Fruit fly (Drosophila melanogaster) whole organism, embryonic: Measurements from ENCODE around the gene CG17855.

Source experiments
- CG1024 ChIP-seq: fragments of 200-800 bp; sonication (Bioruptor generic); IDR thresholded peaks from 2 replicates; pipeline ENCODE4 v1.3.6; 2022; ENCODE audit warnings: missing biosample characterization, missing genetic modification characterization
- CG10274 ChIP-seq: fragments of 200-800 bp; sonication (Bioruptor generic); optimal IDR thresholded peaks from 3 replicates; lab custom pipeline; 2017; ENCODE audit warnings: missing biosample characterization, mild to moderate bottlenecking, missing genetic modification characterization
- CG11560 ChIP-seq: fragments of 200-800 bp; sonication (Bioruptor generic); IDR thresholded peaks from 3 replicates; pipeline ENCODE4 v1.3.6; 2022; ENCODE audit warnings: missing biosample characterization, missing genetic modification characterization
- CG12391 ChIP-seq: fragments of 200-800 bp; sonication (Bioruptor generic); optimal IDR thresholded peaks from 3 replicates; lab custom pipeline; 2018; ENCODE audit warnings: missing biosample characterization, mild to moderate bottlenecking, missing genetic modification characterization, moderate library complexity
- CG12769 ChIP-seq: fragments of 200-800 bp; sonication (Bioruptor generic); optimal IDR thresholded peaks from 2 replicates; lab custom pipeline; 2019; ENCODE audit warnings: missing biosample characterization, mild to moderate bottlenecking, missing genetic modification characterization, moderate library complexity
- CG15073 ChIP-seq: fragments of 200-800 bp; sonication (Bioruptor generic); optimal IDR thresholded peaks from 2 replicates; lab custom pipeline; 2016; ENCODE audit warnings: missing biosample characterization, missing genetic modification characterization
- CG15269 ChIP-seq: fragments of 200-800 bp; sonication (Bioruptor generic); optimal IDR thresholded peaks from 2 replicates; lab custom pipeline; 2018; ENCODE audit warnings: missing biosample characterization, mild to moderate bottlenecking, missing genetic modification characterization, moderate library complexity
- CG15696 ChIP-seq: fragments of 200-800 bp; sonication (Bioruptor generic); optimal IDR thresholded peaks from 2 replicates; lab custom pipeline; 2019; ENCODE audit warnings: missing biosample characterization, mild to moderate bottlenecking, missing genetic modification characterization, moderate library complexity
- CG17361 ChIP-seq: fragments of 200-800 bp; sonication (Bioruptor generic); IDR thresholded peaks from 3 replicates; pipeline ENCODE4 v1.3.6; 2022; ENCODE audit warnings: missing biosample characterization, missing genetic modification characterization
- CG17385 ChIP-seq: fragments of 200-800 bp; sonication (Bioruptor generic); optimal IDR thresholded peaks from 3 replicates; lab custom pipeline; 2018; ENCODE audit warnings: missing biosample characterization, mild to moderate bottlenecking, missing genetic modification characterization
- CG3281 ChIP-seq: fragments of 200-800 bp; sonication (Bioruptor generic); optimal IDR thresholded peaks from 3 replicates; lab custom pipeline; 2017; ENCODE audit warnings: missing biosample characterization, mild to moderate bottlenecking, missing genetic modification characterization
- CG3995 ChIP-seq: fragments of 200-800 bp; sonication (Bioruptor generic); optimal IDR thresholded peaks from 3 replicates; lab custom pipeline; 2016; ENCODE audit warnings: missing biosample characterization, missing genetic modification characterization
- CG4360 ChIP-seq: fragments of 200-800 bp; sonication (Bioruptor generic); IDR thresholded peaks from 2 replicates; pipeline ENCODE4 v1.3.6; 2022; ENCODE audit warnings: missing biosample characterization, missing genetic modification characterization
- CG4424 ChIP-seq: fragments of 200-800 bp; sonication (Bioruptor generic); optimal IDR thresholded peaks from 3 replicates; lab custom pipeline; 2016; ENCODE audit warnings: missing biosample characterization, missing genetic modification characterization
- CG4820 ChIP-seq: fragments of 200-800 bp; sonication (Bioruptor generic); optimal IDR thresholded peaks from 3 replicates; lab custom pipeline; 2016; ENCODE audit warnings: missing biosample characterization, missing genetic modification characterization
- CG5245 ChIP-seq: fragments of 200-800 bp; sonication (Bioruptor generic); optimal IDR thresholded peaks from 3 replicates; lab custom pipeline; 2016; ENCODE audit warnings: missing biosample characterization, missing genetic modification characterization
- CG8281 ChIP-seq: fragments of 200-800 bp; sonication (Bioruptor generic); optimal IDR thresholded peaks from 2 replicates; lab custom pipeline; 2018; ENCODE audit warnings: missing biosample characterization, mild to moderate bottlenecking, missing genetic modification characterization, moderate library complexity
- Camta ChIP-seq: fragments of 200-800 bp; sonication (Bioruptor generic); optimal IDR thresholded peaks from 2 replicates; lab custom pipeline; 2016; ENCODE audit warnings: missing biosample characterization, missing genetic modification characterization
- CkIIα-i1 ChIP-seq: fragments of 200-800 bp; sonication (Bioruptor generic); IDR thresholded peaks from 2 replicates; pipeline ENCODE4 v1.3.6; 2022; ENCODE audit warnings: missing biosample characterization, missing genetic modification characterization
- Fer1 ChIP-seq: fragments of 200-800 bp; sonication (Bioruptor generic); optimal IDR thresholded peaks from 2 replicates; lab custom pipeline; 2017; ENCODE audit warnings: missing biosample characterization, mild to moderate bottlenecking, missing genetic modification characterization
- GATAe ChIP-seq: fragments of 200-800 bp; sonication (Bioruptor generic); conservative IDR thresholded peaks from 2 replicates; pipeline ENCODE4 v1.3.6; 2022; ENCODE audit warnings: missing biosample characterization, missing genetic modification characterization
- MBD-R2 ChIP-seq: fragments of 200-800 bp; sonication (Bioruptor generic); IDR thresholded peaks from 2 replicates; pipeline ENCODE4 v1.3.6; 2022; ENCODE audit warnings: missing biosample characterization, missing genetic modification characterization
- Opbp ChIP-seq: fragments of 200-800 bp; sonication (Bioruptor generic); IDR thresholded peaks from 3 replicates; pipeline ENCODE4 v1.3.6; 2022; ENCODE audit warnings: missing biosample characterization, missing genetic modification characterization; ENCODE audit not compliant: partially characterized antibody
- Side ChIP-seq: fragments of 200-800 bp; sonication (Bioruptor generic); optimal IDR thresholded peaks from 2 replicates; lab custom pipeline; 2016; ENCODE audit warnings: missing biosample characterization, missing genetic modification characterization
- ab ChIP-seq: fragments of 200-800 bp; sonication (Bioruptor generic); optimal IDR thresholded peaks from 2 replicates; lab custom pipeline; 2016; ENCODE audit warnings: missing biosample characterization, missing genetic modification characterization
- ap ChIP-seq: fragments of 200-800 bp; sonication (Bioruptor generic); IDR thresholded peaks from 2 replicates; pipeline ENCODE4 v1.3.6; 2022; ENCODE audit warnings: missing biosample characterization, missing genetic modification characterization
- ash1 ChIP-seq: fragments of 200-800 bp; sonication (Bioruptor generic); optimal IDR thresholded peaks from 2 replicates; lab custom pipeline; 2018; ENCODE audit warnings: missing biosample characterization, mild to moderate bottlenecking, missing genetic modification characterization
- bbx ChIP-seq: fragments of 200-800 bp; sonication (Bioruptor generic); IDR thresholded peaks from 2 replicates; pipeline ENCODE4 v1.3.6; 2022; ENCODE audit warnings: missing biosample characterization, missing genetic modification characterization; ENCODE audit not compliant: partially characterized antibody
- br ChIP-seq: fragments of >200 bp; optimal IDR thresholded peaks from 2 replicates; lab custom pipeline; 2017
- chinmo ChIP-seq: fragments of 200-800 bp; sonication (Bioruptor generic); IDR thresholded peaks from 4 replicates; pipeline ENCODE4 v1.3.6; 2022; ENCODE audit warnings: missing biosample characterization, missing genetic modification characterization; ENCODE audit not compliant: partially characterized antibody
- gfzf ChIP-seq: fragments of 200-800 bp; sonication (Bioruptor generic); optimal IDR thresholded peaks from 2 replicates; lab custom pipeline; 2016; ENCODE audit warnings: missing biosample characterization, mild to moderate bottlenecking, missing genetic modification characterization, moderate library complexity
- gt ChIP-seq: fragments of 200-800 bp; sonication (Bioruptor generic); IDR thresholded peaks from 2 replicates; pipeline ENCODE4 v1.3.6; 2022; ENCODE audit warnings: missing biosample characterization, missing genetic modification characterization
- h ChIP-seq: fragments of >200 bp; optimal IDR thresholded peaks from 2 replicates; lab custom pipeline; 2017
- hkb ChIP-seq, 2 experiments: fragments of 200-800 bp in 1 of 2; fragments of >200 bp in 1 of 2; sonication (Bioruptor generic) in 1 of 2; IDR thresholded peaks in 1 of 2; optimal IDR thresholded peaks in 1 of 2; 2 replicates each; pipeline versions ENCODE4 v1.3.6 to Lab custom; 2017 to 2022; ENCODE audit warnings: missing biosample characterization in 1 of 2, missing genetic modification characterization in 1 of 2
- kah ChIP-seq: fragments of 200-800 bp; sonication (Bioruptor generic); optimal IDR thresholded peaks from 2 replicates; lab custom pipeline; 2018; ENCODE audit warnings: missing biosample characterization, mild to moderate bottlenecking, missing genetic modification characterization
- lola ChIP-seq, 3 experiments: fragments of >200 bp in 2 of 3; fragments of 200-800 bp in 1 of 3; sonication (Bioruptor generic) in 1 of 3; optimal IDR thresholded peaks; 2 replicates each; lab custom pipeline; 2017 to 2019; ENCODE audit warnings: missing biosample characterization in 3 of 3, missing genetic modification characterization in 3 of 3, mild to moderate bottlenecking in 1 of 3, moderate library complexity in 1 of 3
- prd ChIP-seq, 3 experiments: fragments of >200 bp in 2 of 3; fragments of 200-800 bp in 1 of 3; sonication (Bioruptor generic) in 1 of 3; optimal IDR thresholded peaks in 2 of 3; IDR thresholded peaks in 1 of 3; 2 replicates in 2 of 3; 3 replicates in 1 of 3; pipeline versions ENCODE4 v1.3.6 to Lab custom; 2017 to 2022; ENCODE audit warnings: missing biosample characterization in 1 of 3, missing genetic modification characterization in 1 of 3
- pzg ChIP-seq: fragments of 200-800 bp; sonication (Bioruptor generic); optimal IDR thresholded peaks from 3 replicates; lab custom pipeline; 2018; ENCODE audit warnings: missing biosample characterization, mild to moderate bottlenecking, missing genetic modification characterization, moderate library complexity
- run ChIP-seq: fragments of 200-800 bp; sonication (Bioruptor generic); optimal IDR thresholded peaks from 3 replicates; lab custom pipeline; 2018; ENCODE audit warnings: missing biosample characterization, mild to moderate bottlenecking, missing genetic modification characterization
- sqz ChIP-seq: fragments of 200-800 bp; sonication (Bioruptor generic); optimal IDR thresholded peaks from 3 replicates; lab custom pipeline; 2018; ENCODE audit warnings: missing biosample characterization, mild to moderate bottlenecking, missing genetic modification characterization
- tup ChIP-seq: fragments of 200-800 bp; sonication (Bioruptor generic); optimal IDR thresholded peaks from 2 replicates; lab custom pipeline; 2016; ENCODE audit warnings: missing biosample characterization, mild to moderate bottlenecking, missing genetic modification characterization, moderate library complexity
- tx ChIP-seq: fragments of 200-800 bp; sonication (Bioruptor generic); optimal IDR thresholded peaks from 2 replicates; lab custom pipeline; 2016; ENCODE audit warnings: missing biosample characterization, missing genetic modification characterization
- z ChIP-seq: fragments of 200-800 bp; sonication (Bioruptor generic); IDR thresholded peaks from 3 replicates; pipeline ENCODE4 v1.3.6; 2022; ENCODE audit warnings: missing biosample characterization, missing genetic modification characterization
- zf30C ChIP-seq: fragments of 200-800 bp; sonication (Bioruptor generic); optimal IDR thresholded peaks from 3 replicates; lab custom pipeline; 2018; ENCODE audit warnings: missing biosample characterization, mild to moderate bottlenecking, missing genetic modification characterization

CG17855 gene

DNA sequence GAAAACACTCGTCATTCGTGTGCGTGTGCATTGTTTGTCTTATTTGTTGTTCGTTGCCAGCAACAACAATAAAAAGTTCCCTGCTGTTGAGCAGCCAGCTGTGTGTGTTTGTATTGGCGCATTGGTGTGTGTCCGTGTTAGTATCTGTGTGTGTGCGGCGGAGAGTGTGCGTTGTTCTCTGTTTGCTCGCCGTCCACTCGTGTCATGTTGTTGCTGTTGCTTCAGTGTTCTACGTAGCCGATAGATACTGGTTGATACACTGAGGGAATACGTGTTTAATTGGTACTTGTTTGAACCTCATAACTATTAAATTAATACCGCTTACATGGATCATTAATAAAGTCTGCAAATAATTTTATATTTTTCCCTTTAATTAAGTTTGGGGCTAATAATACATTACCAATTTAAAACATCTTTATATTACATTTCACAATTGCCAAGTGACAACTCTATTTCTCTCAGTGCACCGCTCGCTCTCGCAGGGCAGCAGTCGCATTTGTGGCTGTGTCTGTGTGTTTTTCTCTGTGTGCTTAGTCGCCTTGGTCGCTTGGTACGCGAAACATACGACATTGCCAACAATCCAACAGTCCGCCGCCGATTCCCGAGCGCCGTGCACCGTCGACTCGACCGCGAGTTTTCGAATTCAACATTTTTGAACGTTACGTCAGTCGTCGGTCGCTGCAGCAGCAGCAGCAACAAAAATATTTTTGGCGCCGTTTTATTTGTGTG, 28.2 kb downstream of the CG17855 start, which contains the start of gene brwl (continued):
- TF ChIP-seq pzg = peak; percentile 20
- TF ChIP-seq Camta (GFP tag; lab: Kevin White, UChicago) = peak; percentile 99
- peak; percentile 99 for TF ChIP-seq CG3281 (GFP tag; lab: Kevin White, UChicago)
- TF ChIP-seq ash1 = peak; percentile 71
- TF ChIP-seq GATAe (GFP tag; lab: Robert Waterston, UW) = peak; percentile 94
- TF ChIP-seq CG17361 (GFP tag; lab: Robert Waterston, UW) = peak; percentile 99
- TF ChIP-seq sqz = peak; percentile 98
- peak; percentile 99 for TF ChIP-seq CG15269 (tag; lab: Kevin White, UChicago)
- TF ChIP-seq ab (GFP tag; lab: Kevin White, UChicago) = peak; percentile 91
- peak; percentile 98 for TF ChIP-seq run (tag; lab: Kevin White, UChicago)
- peak; percentile 83 for TF ChIP-seq CG3995 (GFP tag; lab: Kevin White, UChicago)
- peak; percentile 97 for TF ChIP-seq ap (GFP tag; lab: Robert Waterston, UW)
- peak; percentile 98 for TF ChIP-seq CG4820 (GFP tag; lab: Kevin White, UChicago)
- peak; percentile 57; the same call in 1 of the 2 replicates for TF ChIP-seq bbx
- TF ChIP-seq tx (GFP tag; lab: Kevin White, UChicago) = peak; percentile 97
- peak; percentile 99 for TF ChIP-seq Fer1
- TF ChIP-seq CG15696 (tag; lab: Kevin White, UChicago) = peak; percentile 98
- peak; percentile 98 for TF ChIP-seq Side (GFP tag; lab: Kevin White, UChicago)
- 0 out of 3 replicates have a peak, but pooled peaks have one; percentile 29 for TF ChIP-seq Opbp (GFP tag; lab: Robert Waterston, UW)
- TF ChIP-seq, all 482 proteins: peak for 451

DNA sequence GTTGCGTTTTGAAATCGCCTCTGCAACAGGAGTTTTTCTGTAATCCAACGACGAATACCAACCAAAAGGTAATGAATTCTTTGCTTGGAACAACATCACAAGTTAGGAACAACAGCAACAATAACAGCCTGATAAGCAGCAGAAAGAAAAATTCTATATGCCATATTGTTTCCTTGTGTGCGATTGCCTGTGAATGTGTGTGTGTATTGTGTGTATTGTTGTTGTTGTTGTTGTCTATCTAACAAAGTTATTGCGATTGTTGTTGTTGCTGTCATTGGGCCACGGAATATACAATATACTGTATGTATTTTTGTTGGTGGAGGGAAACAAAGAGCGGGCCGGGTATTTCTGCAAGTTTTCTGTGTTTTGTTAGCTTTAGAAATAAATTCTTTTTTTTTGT, 28.8 kb downstream of the CG17855 start:
- no peak for TF ChIP-seq CG11560
- TF ChIP-seq CG4360 (GFP tag; lab: Robert Waterston, UW) = peak; percentile 92
- TF ChIP-seq chinmo (GFP tag; lab: Robert Waterston, UW) = no peak
- TF ChIP-seq tup (GFP tag; lab: Kevin White, UChicago) = no peak

DNA sequence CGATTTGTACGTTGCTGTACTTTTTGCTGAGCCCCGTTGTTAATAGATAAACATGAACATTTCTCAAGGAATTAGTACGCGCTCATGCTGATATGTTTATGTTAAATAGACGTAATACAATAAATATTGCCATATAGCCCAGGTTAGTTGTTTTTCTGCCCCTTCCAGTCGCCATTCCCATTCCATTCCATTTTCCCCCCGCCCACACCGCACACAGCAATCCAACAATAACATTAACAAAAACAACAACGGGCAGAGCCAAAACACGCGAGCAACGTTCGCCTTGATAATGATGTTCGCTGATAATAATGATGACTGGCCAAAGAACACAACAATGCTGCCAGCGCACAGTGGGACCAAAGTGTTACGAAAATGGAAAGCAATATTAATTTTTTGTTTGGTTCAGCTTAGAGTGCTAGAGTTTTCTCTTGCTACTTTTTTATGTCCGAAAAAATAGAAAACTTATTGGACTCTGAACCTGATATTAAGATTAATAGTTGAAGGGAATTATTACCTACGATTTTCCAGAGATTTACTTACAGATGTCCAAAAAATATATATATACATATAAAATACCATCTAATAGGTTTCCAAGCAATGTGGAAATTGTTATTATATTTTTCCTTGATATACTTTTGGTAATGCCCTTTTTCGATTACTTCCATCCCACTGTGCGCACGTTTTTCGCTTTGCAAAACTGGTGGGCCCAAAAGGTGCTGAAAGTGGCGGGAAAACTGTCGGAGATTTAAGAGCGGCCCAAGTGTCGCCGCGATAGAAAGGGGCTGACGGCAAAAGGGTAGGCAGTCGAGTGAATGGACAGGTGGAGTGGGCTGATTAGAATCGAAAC, 29.5 kb downstream of the CG17855 start:
- peak; percentile 90 for TF ChIP-seq kah (GFP tag; lab: Kevin White, UChicago)
- no peak for TF ChIP-seq br (lab: Kevin White, UChicago)
- peak; percentile 38 for TF ChIP-seq gt (GFP tag; lab: Robert Waterston, UW)
- peak; percentile 92 for TF ChIP-seq CG10274
- TF ChIP-seq prd (optimal IDR thresholded peaks at IDR 0.05; lab: Kevin White, UChicago) = no peak
- TF ChIP-seq prd (GFP tag; IDR thresholded peaks at IDR 0.05; lab: Robert Waterston, UW) = peak; percentile 93
- TF ChIP-seq CG12769 = peak; percentile 57
- TF ChIP-seq CG17385 (GFP tag; lab: Kevin White, UChicago) = peak; percentile 95
- peak; percentile 97 for TF ChIP-seq CG4424
- no peak for TF ChIP-seq zf30C
- TF ChIP-seq z = peak; percentile 49; the same call in 2 of the 3 replicates
- peak; percentile 77 for TF ChIP-seq CG1024 (GFP tag; lab: Robert Waterston, UW)
- TF ChIP-seq CG12391 = peak; percentile 97
- peak in 1 of 3 experiments; percentile 95 for TF ChIP-seq lola (GFP tag; optimal IDR thresholded peaks at IDR 0.05; lab: Kevin White, UChicago)
- TF ChIP-seq hkb (optimal IDR thresholded peaks at IDR 0.05; lab: Kevin White, UChicago) = no peak
- TF ChIP-seq hkb (GFP tag; IDR thresholded peaks at IDR 0.05; lab: Robert Waterston, UW) = peak; percentile 95
- TF ChIP-seq CG5245 (GFP tag; lab: Kevin White, UChicago) = peak; percentile 92
- TF ChIP-seq gfzf (GFP tag; lab: Kevin White, UChicago) = no peak
- peak; percentile 62 for TF ChIP-seq CG15073 (GFP tag; lab: Kevin White, UChicago)
- peak; percentile 67 for TF ChIP-seq MBD-R2 (GFP tag; lab: Robert Waterston, UW)
- TF ChIP-seq CG8281 = peak; percentile 89
- peak; percentile 48; the same call in 1 of the 2 replicates for TF ChIP-seq CkIIα-i1 (GFP tag; lab: Robert Waterston, UW)
- TF ChIP-seq h (lab: Kevin White, UChicago) = no peak
